Worm (Caenorhabditis elegans) whole organism, L4 larva: ENCODE data around the gene F47B8.14.
A peak's percentile ranks its signal among the peaks of the same experiment; 100 is the strongest.

Experiments used
- D1046.2 ChIP-seq: fragments of 200-800 bp; sonication (Bioruptor generic); IDR thresholded peaks from 2 replicates; pipeline ENCODE4 v1.3.6; 2022; ENCODE audit warnings: missing genetic modification characterization, missing compliant biosample characterization
- F26F4.8 ChIP-seq: fragments of 200-800 bp; sonication (Bioruptor generic); conservative IDR thresholded peaks from 2 replicates; pipeline ENCODE4 v1.3.6; 2022; ENCODE audit warnings: missing genetic modification characterization, missing compliant biosample characterization
- F44E2.7 ChIP-seq: fragments of 200-800 bp; sonication (Bioruptor generic); IDR thresholded peaks from 2 replicates; pipeline ENCODE4 v2.1.2; 2022; ENCODE audit warnings: missing genetic modification characterization, missing compliant biosample characterization
- T26A8.4 ChIP-seq: fragments of 200-800 bp; sonication (Bioruptor generic); IDR thresholded peaks from 2 replicates; pipeline ENCODE4 v1.3.6; 2022; ENCODE audit warnings: missing genetic modification characterization, missing compliant biosample characterization
- ZK546.5 ChIP-seq, 2 experiments: sonication (generic microtip); optimal IDR thresholded peaks; 2 replicates each; lab custom pipeline; 2017; ENCODE audit warnings: missing biosample characterization in 2 of 2, missing genetic modification characterization in 2 of 2
- ama-1 ChIP-seq: fragments of 150-350 bp; optimal IDR thresholded peaks from 2 replicates; lab custom pipeline; 2014; ENCODE audit warnings: inconsistent platforms, mixed read lengths
- arid-1 ChIP-seq: fragments of 200-800 bp; sonication (Bioruptor generic); conservative IDR thresholded peaks from 2 replicates; pipeline ENCODE4 v1.3.6; 2022; ENCODE audit warnings: missing genetic modification reagents, missing genetic modification characterization, missing compliant biosample characterization
- ceh-44 ChIP-seq: fragments of 200-800 bp; sonication (Bioruptor generic); IDR thresholded peaks from 2 replicates; pipeline ENCODE4 v1.3.6; 2022; ENCODE audit warnings: missing genetic modification reagents, missing genetic modification characterization, missing compliant biosample characterization
- cey-2 ChIP-seq: sonication (generic microtip); optimal IDR thresholded peaks from 3 replicates; lab custom pipeline; 2017; ENCODE audit warnings: missing genetic modification characterization, mild to moderate bottlenecking, missing compliant biosample characterization, antibody characterized with exemption, borderline replicate concordance; ENCODE audit not compliant: insufficient read depth
- ctbp-1 ChIP-seq: fragments of 200-800 bp; sonication (Bioruptor generic); IDR thresholded peaks from 2 replicates; pipeline ENCODE4 v1.3.6; 2022; ENCODE audit warnings: missing genetic modification reagents, missing genetic modification characterization, missing compliant biosample characterization
- daf-16 ChIP-seq, 3 experiments: sonication (generic microtip); optimal IDR thresholded peaks; 2 replicates each; lab custom pipeline; 2016 to 2017; ENCODE audit warnings: missing genetic modification characterization in 3 of 3, missing genetic modification reagents in 3 of 3, mild to moderate bottlenecking in 2 of 3, missing compliant biosample characterization in 2 of 3, missing biosample characterization in 1 of 3, moderate library complexity in 1 of 3
- daf-8 ChIP-seq: fragments of 200-800 bp; sonication (Bioruptor generic); IDR thresholded peaks from 2 replicates; pipeline ENCODE4 v1.3.6; 2022; ENCODE audit warnings: missing genetic modification characterization, missing compliant biosample characterization
- dmd-8 ChIP-seq: fragments of 200-800 bp; sonication (Bioruptor generic); IDR thresholded peaks from 2 replicates; pipeline ENCODE4 v1.3.6; 2022; ENCODE audit warnings: missing genetic modification characterization, missing compliant biosample characterization
- dmd-9 ChIP-seq: fragments of 200-800 bp; sonication (Bioruptor generic); IDR thresholded peaks from 2 replicates; pipeline ENCODE4 v1.3.6; 2022; ENCODE audit warnings: missing genetic modification reagents, missing genetic modification characterization, missing compliant biosample characterization
- duxl-1 ChIP-seq: sonication (generic microtip); optimal IDR thresholded peaks from 2 replicates; lab custom pipeline; 2016; ENCODE audit warnings: mild to moderate bottlenecking, missing genetic modification characterization, moderate library complexity, missing compliant biosample characterization; ENCODE audit not compliant: poor library complexity
- dve-1 ChIP-seq: sonication (generic microtip); optimal IDR thresholded peaks from 2 replicates; lab custom pipeline; 2017; ENCODE audit warnings: antibody characterized with exemption, mild to moderate bottlenecking, missing genetic modification characterization, missing compliant biosample characterization; ENCODE audit not compliant: insufficient read depth
- fkh-10 ChIP-seq: fragments of 150-350 bp; optimal IDR thresholded peaks from 2 replicates; lab custom pipeline; 2014; ENCODE audit warnings: missing biosample characterization, missing genetic modification reagents, missing genetic modification characterization
- hlh-11 ChIP-seq: fragments of 200-800 bp; sonication (Bioruptor generic); optimal IDR thresholded peaks from 2 replicates; lab custom pipeline; 2018; ENCODE audit warnings: mild to moderate bottlenecking, missing genetic modification characterization, missing compliant biosample characterization
- hlh-30 ChIP-seq: sonication (generic microtip); optimal IDR thresholded peaks from 2 replicates; lab custom pipeline; 2017; ENCODE audit warnings: antibody characterized with exemption, mild to moderate bottlenecking, missing genetic modification characterization, missing compliant biosample characterization; ENCODE audit not compliant: insufficient read depth
- hmg-1.1 ChIP-seq: fragments of 200-800 bp; sonication (Bioruptor generic); IDR thresholded peaks from 2 replicates; pipeline ENCODE4 v1.3.6; 2022; ENCODE audit warnings: missing genetic modification reagents, missing genetic modification characterization, missing compliant biosample characterization
- lim-7 ChIP-seq: fragments of 200-800 bp; sonication (Bioruptor generic); IDR thresholded peaks from 2 replicates; pipeline ENCODE4 v1.3.6; 2022; ENCODE audit warnings: missing genetic modification characterization, missing compliant biosample characterization
- lsy-2 ChIP-seq, 2 experiments: fragments of 150-350 bp in 1 of 2; sonication (generic microtip) in 1 of 2; optimal IDR thresholded peaks; 2 replicates each; lab custom pipeline; 2014 to 2017; ENCODE audit warnings: missing biosample characterization in 2 of 2, missing genetic modification characterization in 2 of 2
- madf-5 ChIP-seq, 2 experiments: fragments of 200-800 bp; sonication (Bioruptor generic); IDR thresholded peaks; 2 replicates each; pipeline ENCODE4 v1.3.6; 2022; ENCODE audit warnings: missing compliant biosample characterization in 2 of 2, missing genetic modification characterization in 2 of 2
- madf-9 ChIP-seq: fragments of 200-800 bp; sonication (Bioruptor generic); conservative IDR thresholded peaks from 2 replicates; pipeline ENCODE4 v1.3.6; 2022; ENCODE audit warnings: missing genetic modification reagents, missing genetic modification characterization, missing compliant biosample characterization
- mdl-1 ChIP-seq, 2 experiments: fragments of 150-350 bp in 1 of 2; sonication (generic microtip) in 1 of 2; optimal IDR thresholded peaks; 2 replicates each; lab custom pipeline; 2014 to 2017; ENCODE audit warnings: missing biosample characterization in 2 of 2, missing genetic modification characterization in 2 of 2
- mxl-3 ChIP-seq: fragments of 200-800 bp; sonication (Bioruptor generic); optimal IDR thresholded peaks from 2 replicates; lab custom pipeline; 2018; ENCODE audit warnings: mild to moderate bottlenecking, missing genetic modification characterization, missing compliant biosample characterization
- nhr-111 ChIP-seq: fragments of 200-800 bp; sonication (Bioruptor generic); optimal IDR thresholded peaks from 2 replicates; lab custom pipeline; 2018; ENCODE audit warnings: mild to moderate bottlenecking, missing genetic modification characterization, missing compliant biosample characterization
- nhr-28 ChIP-seq: fragments of 150-350 bp; optimal IDR thresholded peaks from 2 replicates; lab custom pipeline; 2014; ENCODE audit warnings: missing biosample characterization, missing genetic modification characterization
- nhr-41 ChIP-seq: fragments of 200-800 bp; sonication (Bioruptor generic); IDR thresholded peaks from 2 replicates; pipeline ENCODE4 v1.3.6; 2022; ENCODE audit warnings: missing genetic modification reagents, missing genetic modification characterization, missing compliant biosample characterization
- nhr-6 ChIP-seq: fragments of 150-350 bp; optimal IDR thresholded peaks from 2 replicates; lab custom pipeline; 2014; ENCODE audit warnings: missing biosample characterization, missing genetic modification characterization
- nhr-76 ChIP-seq: fragments of 150-350 bp; optimal IDR thresholded peaks from 2 replicates; lab custom pipeline; 2014; ENCODE audit warnings: missing biosample characterization, missing genetic modification characterization
- nhr-77 ChIP-seq: fragments of 150-350 bp; optimal IDR thresholded peaks from 2 replicates; lab custom pipeline; 2014; ENCODE audit warnings: missing biosample characterization, missing genetic modification characterization
- pha-4 ChIP-seq, 2 experiments: fragments of 150-350 bp in 1 of 2; fragments of 200-800 bp in 1 of 2; sonication (Bioruptor generic) in 1 of 2; IDR thresholded peaks in 1 of 2; optimal IDR thresholded peaks in 1 of 2; 2 replicates each; pipeline versions ENCODE4 v1.3.6 to Lab custom; 2014 to 2022; ENCODE audit warnings: missing genetic modification characterization in 2 of 2, missing genetic modification reagents in 2 of 2, missing biosample characterization in 1 of 2, missing compliant biosample characterization in 1 of 2
- php-3 ChIP-seq: fragments of 200-800 bp; sonication (Bioruptor generic); IDR thresholded peaks from 2 replicates; pipeline ENCODE4 v1.3.6; 2022; ENCODE audit warnings: missing genetic modification reagents, missing genetic modification characterization, missing compliant biosample characterization
- rbr-2 ChIP-seq: sonication (generic microtip); optimal IDR thresholded peaks from 2 replicates; lab custom pipeline; 2016; ENCODE audit warnings: missing genotype, missing genetic modification characterization, missing compliant biosample characterization
- saeg-2 ChIP-seq: fragments of 200-800 bp; sonication (Bioruptor generic); IDR thresholded peaks from 2 replicates; pipeline ENCODE4 v1.3.6; 2022; ENCODE audit warnings: missing genetic modification reagents, missing genetic modification characterization, missing compliant biosample characterization
- sdz-12 ChIP-seq: fragments of 200-800 bp; sonication (Bioruptor generic); optimal IDR thresholded peaks from 2 replicates; lab custom pipeline; 2018; ENCODE audit warnings: mild to moderate bottlenecking, missing genetic modification characterization, missing compliant biosample characterization
- set-16 ChIP-seq: fragments of 200-800 bp; sonication (Bioruptor generic); IDR thresholded peaks from 2 replicates; pipeline ENCODE4 v1.3.6; 2022; ENCODE audit warnings: missing genetic modification reagents, missing genetic modification characterization, missing compliant biosample characterization
- skn-1 ChIP-seq: fragments of 150-350 bp; optimal IDR thresholded peaks from 2 replicates; lab custom pipeline; 2014; ENCODE audit warnings: missing biosample characterization, missing genetic modification characterization
- snpc-4 ChIP-seq: fragments of 150-350 bp; optimal IDR thresholded peaks from 2 replicates; lab custom pipeline; 2014; ENCODE audit warnings: missing biosample characterization, missing genetic modification characterization
- spr-1 ChIP-seq: sonication (generic microtip); optimal IDR thresholded peaks from 2 replicates; lab custom pipeline; 2016; ENCODE audit warnings: mild to moderate bottlenecking, missing genetic modification characterization, missing compliant biosample characterization
- spr-3 ChIP-seq: fragments of 200-800 bp; sonication (Bioruptor generic); optimal IDR thresholded peaks from 2 replicates; lab custom pipeline; 2018; ENCODE audit warnings: mild to moderate bottlenecking, missing genetic modification characterization, missing compliant biosample characterization
- unc-39 ChIP-seq: sonication (generic microtip); optimal IDR thresholded peaks from 2 replicates; lab custom pipeline; 2017; ENCODE audit warnings: missing biosample characterization, missing genetic modification characterization
- vab-7 ChIP-seq: fragments of 200-800 bp; sonication (Bioruptor generic); IDR thresholded peaks from 2 replicates; pipeline ENCODE4 v1.3.6; 2022; ENCODE audit warnings: missing genetic modification reagents, missing genetic modification characterization, missing compliant biosample characterization
- zfp-3 ChIP-seq: fragments of 200-800 bp; sonication (Bioruptor generic); conservative IDR thresholded peaks from 2 replicates; pipeline ENCODE4 v1.3.6; 2022; ENCODE audit warnings: missing genetic modification reagents, missing genetic modification characterization, missing compliant biosample characterization
- zip-2 ChIP-seq: fragments of 150-350 bp; optimal IDR thresholded peaks from 2 replicates; lab custom pipeline; 2014; ENCODE audit warnings: missing biosample characterization, missing genetic modification characterization
- ztf-7 ChIP-seq: fragments of 150-350 bp; optimal IDR thresholded peaks from 2 replicates; lab custom pipeline; 2014; ENCODE audit warnings: missing biosample characterization, missing genetic modification characterization

F47B8.14 gene

DNA sequence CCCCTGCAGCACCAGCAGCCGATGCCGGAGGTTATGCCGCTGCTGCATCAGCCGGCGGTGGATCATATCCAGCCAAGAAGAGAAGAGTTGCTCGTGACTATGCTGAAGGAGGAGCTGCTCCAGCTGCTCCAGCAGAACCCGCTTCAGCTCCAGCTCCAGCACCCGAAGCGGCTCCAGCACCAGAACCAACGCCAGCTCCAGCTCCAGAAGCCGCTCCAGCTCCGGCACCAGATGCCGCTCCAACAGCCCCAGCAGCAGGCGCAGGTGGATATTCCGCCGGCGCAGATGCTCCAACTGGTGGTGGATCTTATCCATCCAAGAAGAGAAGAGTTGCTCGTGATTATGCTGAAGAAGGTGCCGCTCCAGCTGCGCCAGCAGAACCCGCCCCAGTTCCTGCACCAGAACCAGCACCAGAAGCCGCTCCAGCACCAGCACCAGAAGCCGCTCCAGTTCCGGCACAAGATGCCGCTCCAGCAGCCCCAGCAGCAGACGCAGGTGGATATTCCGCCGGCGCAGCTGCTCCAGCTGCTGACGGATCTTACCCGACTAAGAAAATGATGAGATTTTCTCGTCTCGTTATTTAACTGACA lies 479 bp downstream of the F47B8.14 start:
- TF ChIP-seq set-16 (GFP tag; lab: Robert Waterston, UW): peak; percentile 99
- 0 out of 2 replicates have a peak, but pooled peaks have one; percentile 55 for TF ChIP-seq lim-7 (GFP tag; lab: Robert Waterston, UW)
- TF ChIP-seq dmd-9 (GFP tag; lab: Robert Waterston, UW): peak; percentile 24; the same call in 1 of the 2 replicates
- TF ChIP-seq D1046.2 (GFP tag; lab: Robert Waterston, UW): no peak
- 0 out of 2 replicates have a peak, but pooled peaks have one; percentile 33 for TF ChIP-seq dmd-8
- TF ChIP-seq spr-1: no peak
- TF ChIP-seq zip-2 (tag; lab: Kevin White, UChicago): no peak
- peak; percentile 33; the same call in 1 of the 2 replicates for TF ChIP-seq pha-4 (GFP tag; IDR thresholded peaks at IDR 0.05; lab: Robert Waterston, UW)
- TF ChIP-seq pha-4 (tag; optimal IDR thresholded peaks at IDR 0.05; lab: Kevin White, UChicago): no peak

DNA sequence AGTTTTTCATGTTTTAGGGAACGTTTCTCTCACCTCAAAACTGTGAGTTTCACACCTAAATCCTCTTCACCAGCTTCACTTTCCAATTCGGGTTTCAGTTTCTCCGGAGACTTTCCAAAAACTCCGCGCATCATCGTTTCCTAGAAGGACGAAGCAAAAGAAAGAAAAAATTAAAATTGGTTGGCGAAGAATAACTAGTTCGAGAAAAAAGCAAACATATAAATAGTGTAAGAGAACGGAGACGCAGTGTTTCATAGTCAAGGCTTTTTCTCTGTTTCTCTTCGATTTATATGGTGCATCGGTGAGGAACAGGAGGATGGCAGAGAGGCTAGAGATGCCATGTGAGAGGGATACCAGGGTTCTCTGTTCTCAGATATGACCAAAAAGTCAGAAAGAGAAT lies 2.4 kb downstream of the F47B8.14 start, which contains the start of gene F47B8.3:
TSS of gene F47B8.3 (minus strand) at position 261 of the 400 bp plus-strand sequence.
- TF ChIP-seq nhr-41 (GFP tag; lab: Robert Waterston, UW) (no peak), zfp-3 (no peak), vab-7 (no peak), mdl-1 (tag; optimal IDR thresholded peaks at IDR 0.05; lab: Kevin White, UChicago) (peak in 1 of 2 experiments; percentile 70), fkh-10 (GFP tag; lab: Kevin White, UChicago) (no peak), cey-2 (no peak), hlh-11 (peak; percentile 31), ama-1 (lab: Kevin White, UChicago) (no peak), pha-4 (GFP tag; IDR thresholded peaks at IDR 0.05; lab: Robert Waterston, UW) (no peak), pha-4 (tag; optimal IDR thresholded peaks at IDR 0.05; lab: Kevin White, UChicago) (no peak), nhr-76 (tag; lab: Kevin White, UChicago) (no peak), ztf-7 (tag; lab: Kevin White, UChicago) (no peak), daf-16 (GFP tag; optimal IDR thresholded peaks at IDR 0.05; lab: Kevin White, UChicago) (no peak), daf-16 (tag; optimal IDR thresholded peaks at IDR 0.05; lab: Kevin White, UChicago) (peak; percentile 9), dmd-8 (no peak), rbr-2 (tag; lab: Kevin White, UChicago) (peak; percentile 19), unc-39 (tag; lab: Kevin White, UChicago) (no peak), dmd-9 (GFP tag; lab: Robert Waterston, UW) (no peak), nhr-111 (GFP tag; lab: Kevin White, UChicago) (no peak), hlh-30 (tag; lab: Kevin White, UChicago) (peak; percentile 75), nhr-6 (tag; lab: Kevin White, UChicago) (peak; percentile 42), ZK546.5 (tag; optimal IDR thresholded peaks at IDR 0.05; lab: Kevin White, UChicago) (no peak), T26A8.4 (GFP tag; lab: Robert Waterston, UW) (no peak), ctbp-1 (GFP tag; lab: Robert Waterston, UW) (no peak), mxl-3 (GFP tag; lab: Kevin White, UChicago) (peak; percentile 12), spr-3 (GFP tag; lab: Kevin White, UChicago) (no peak), dve-1 (tag; lab: Kevin White, UChicago) (peak; percentile 3), ceh-44 (GFP tag; lab: Robert Waterston, UW) (no peak), madf-5 (GFP tag; IDR thresholded peaks at IDR 0.05; lab: Robert Waterston, UW) (no peak), skn-1 (tag; lab: Kevin White, UChicago) (no peak), F26F4.8 (GFP tag; lab: Robert Waterston, UW) (no peak), nhr-28 (tag; lab: Kevin White, UChicago) (peak; percentile 50), madf-9 (GFP tag; lab: Robert Waterston, UW) (no peak), snpc-4 (tag; lab: Kevin White, UChicago) (no peak), nhr-77 (tag; lab: Kevin White, UChicago) (no peak), duxl-1 (tag; lab: Kevin White, UChicago) (no peak), F44E2.7 (GFP tag; lab: Robert Waterston, UW) (no peak), lsy-2 (tag; optimal IDR thresholded peaks at IDR 0.05; lab: Kevin White, UChicago) (peak in 1 of 2 experiments; percentile 49), arid-1 (GFP tag; lab: Robert Waterston, UW) (no peak), daf-8 (no peak), saeg-2 (GFP tag; lab: Robert Waterston, UW) (no peak), php-3 (GFP tag; lab: Robert Waterston, UW) (no peak), sdz-12 (no peak), hmg-1.1 (peak; percentile 48)
